Worm (Caenorhabditis elegans) whole organism, L4/young adult: ENCODE measurements around the gene nyn-3.

ENCODE experiments used
- W03F9.2 ChIP-seq: fragments of 150-350 bp; optimal IDR thresholded peaks from 2 replicates; lab custom pipeline; 2014; ENCODE audit warnings: missing biosample characterization, missing genetic modification characterization
- dao-5 ChIP-seq: sonication (generic microtip); optimal IDR thresholded peaks from 2 replicates; lab custom pipeline; 2016; ENCODE audit warnings: missing genotype, missing genetic modification characterization, moderate library complexity, missing compliant biosample characterization
- him-1 ChIP-seq: sonication (generic microtip); optimal IDR thresholded peaks from 2 replicates; lab custom pipeline; 2016; ENCODE audit warnings: missing genotype, missing genetic modification reagents, missing genetic modification characterization, missing compliant biosample characterization

ce11 chrII:6247011-6247410 is 45.4 kb downstream of the nyn-3 start, which contains the start of gene T24H7.2:
- TF ChIP-seq dao-5 (no peak), him-1 (tag; lab: Kevin White, UChicago) (no peak), W03F9.2 (tag; lab: Kevin White, UChicago) (no peak)
